Worm (Caenorhabditis elegans) whole organism, young adult: ENCODE results near the gene zig-2.

Experiments
- F37B4.10 ChIP-seq: fragments of 200-800 bp; sonication (Bioruptor generic); IDR thresholded peaks from 2 replicates; pipeline ENCODE4 v1.3.6; 2022; ENCODE audit warnings: missing genetic modification characterization, missing compliant biosample characterization
- F39B2.1 ChIP-seq: fragments of 200-800 bp; sonication (Bioruptor generic); IDR thresholded peaks from 2 replicates; pipeline ENCODE4 v1.3.6; 2022; ENCODE audit warnings: missing genetic modification reagents, missing genetic modification characterization, missing compliant biosample characterization
- K11D2.4 ChIP-seq: fragments of 200-800 bp; sonication (Bioruptor generic); IDR thresholded peaks from 2 replicates; pipeline ENCODE4 v1.3.6; 2022; ENCODE audit warnings: missing genetic modification reagents, missing genetic modification characterization, missing compliant biosample characterization
- attf-3 ChIP-seq: fragments of 200-800 bp; sonication (Bioruptor generic); conservative IDR thresholded peaks from 2 replicates; pipeline ENCODE4 v1.3.6; 2022; ENCODE audit warnings: missing genetic modification reagents, missing genetic modification characterization, missing compliant biosample characterization
- hmg-1.2 ChIP-seq: fragments of 200-800 bp; sonication (Bioruptor generic); IDR thresholded peaks from 2 replicates; pipeline ENCODE4 v1.3.6; 2022; ENCODE audit warnings: missing genetic modification reagents, missing genetic modification characterization, missing compliant biosample characterization
- lin-26 ChIP-seq: fragments of 200-800 bp; sonication (Bioruptor generic); IDR thresholded peaks from 2 replicates; pipeline ENCODE4 v1.3.6; 2022; ENCODE audit warnings: missing genetic modification reagents, missing genetic modification characterization, missing compliant biosample characterization
- mes-4 ChIP-seq: sonication (generic microtip); optimal IDR thresholded peaks from 2 replicates; lab custom pipeline; 2016; ENCODE audit warnings: missing genotype, missing genetic modification characterization, missing compliant biosample characterization
- nfyb-1 ChIP-seq: fragments of 200-800 bp; sonication (Bioruptor generic); IDR thresholded peaks from 2 replicates; pipeline ENCODE4 v1.3.6; 2022; ENCODE audit warnings: missing genetic modification reagents, missing genetic modification characterization, missing compliant biosample characterization
- sea-2 ChIP-seq: fragments of 200-800 bp; sonication (Bioruptor generic); IDR thresholded peaks from 2 replicates; pipeline ENCODE4 v1.3.6; 2022; ENCODE audit warnings: missing genetic modification characterization, missing compliant biosample characterization
- snpc-4 ChIP-seq, 5 experiments: fragments of 150-350 bp in 1 of 5; sonication (generic microtip) in 4 of 5; optimal IDR thresholded peaks; 2 replicates each; lab custom pipeline; 2014 to 2018; ENCODE audit warnings: missing genetic modification characterization in 5 of 5, missing biosample characterization in 3 of 5, antibody characterized with exemption in 2 of 5, mild to moderate bottlenecking in 2 of 5, missing compliant biosample characterization in 2 of 5, missing genotype in 2 of 5, moderate library complexity in 2 of 5, missing genetic modification reagents in 1 of 5

DNA sequence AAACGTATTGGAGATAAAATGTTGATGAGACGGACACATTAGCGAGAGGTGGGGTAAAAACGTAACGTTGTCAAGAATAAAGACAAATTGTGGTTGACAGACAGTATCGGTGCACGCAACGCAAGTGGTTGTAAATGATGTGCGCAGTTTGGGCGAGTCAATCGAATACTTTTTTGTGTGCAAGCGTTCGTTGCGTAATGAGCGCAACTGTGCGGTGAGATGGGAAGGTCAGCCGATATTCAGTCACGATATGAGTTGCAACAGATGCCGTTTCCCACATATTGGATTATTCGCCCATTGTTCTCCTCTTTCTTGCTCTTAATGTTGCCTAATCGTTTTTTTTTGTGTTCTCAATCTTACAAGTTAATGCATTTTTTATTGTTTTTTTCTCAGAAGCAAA, 20.5 kb downstream of the zig-2 start, which contains the start of gene ceh-40:
- no peak for TF ChIP-seq nfyb-1 (GFP tag; lab: Robert Waterston, UW)
- TF ChIP-seq snpc-4 (GFP tag; optimal IDR thresholded peaks at IDR 0.05; lab: Kevin White, UChicago): no peak
- no peak for TF ChIP-seq snpc-4 (tag; optimal IDR thresholded peaks at IDR 0.05; lab: Kevin White, UChicago)
- no peak for TF ChIP-seq attf-3 (GFP tag; lab: Robert Waterston, UW)
- TF ChIP-seq mes-4 (tag; lab: Kevin White, UChicago): no peak
- no peak for TF ChIP-seq F37B4.10 (GFP tag; lab: Robert Waterston, UW)
- no peak for TF ChIP-seq K11D2.4 (GFP tag; lab: Robert Waterston, UW)
- no peak for TF ChIP-seq F39B2.1 (GFP tag; lab: Robert Waterston, UW)
- TF ChIP-seq sea-2 (GFP tag; lab: Robert Waterston, UW): no peak
- TF ChIP-seq hmg-1.2 (GFP tag; lab: Robert Waterston, UW): no peak
- no peak for TF ChIP-seq lin-26
